Fruit fly (Drosophila melanogaster) Kc167 (cell line): ENCODE data around the gene CG5863.

ENCODE experiments used
- Myc ChIP-seq: fragments of >200 bp; optimal IDR thresholded peaks from 2 replicates; lab custom pipeline; 2017; ENCODE audit warnings: missing external identifiers
- Sin3A ChIP-seq: fragments of >200 bp; optimal IDR thresholded peaks from 2 replicates; lab custom pipeline; 2018; ENCODE audit warnings: missing external identifiers
- h ChIP-seq: fragments of >200 bp; optimal IDR thresholded peaks from 3 replicates; lab custom pipeline; 2018; ENCODE audit warnings: missing external identifiers
- insv ChIP-seq: fragments of >200 bp; optimal IDR thresholded peaks from 3 replicates; lab custom pipeline; 2018; ENCODE audit warnings: missing external identifiers
- psq ChIP-seq: fragments of >200 bp; optimal IDR thresholded peaks from 2 replicates; lab custom pipeline; 2017; ENCODE audit warnings: missing external identifiers
- ttk ChIP-seq: sonication (Bioruptor generic); optimal IDR thresholded peaks from 2 replicates; lab custom pipeline; 2017; ENCODE audit warnings: missing external identifiers

Gene CG5863

DNA sequence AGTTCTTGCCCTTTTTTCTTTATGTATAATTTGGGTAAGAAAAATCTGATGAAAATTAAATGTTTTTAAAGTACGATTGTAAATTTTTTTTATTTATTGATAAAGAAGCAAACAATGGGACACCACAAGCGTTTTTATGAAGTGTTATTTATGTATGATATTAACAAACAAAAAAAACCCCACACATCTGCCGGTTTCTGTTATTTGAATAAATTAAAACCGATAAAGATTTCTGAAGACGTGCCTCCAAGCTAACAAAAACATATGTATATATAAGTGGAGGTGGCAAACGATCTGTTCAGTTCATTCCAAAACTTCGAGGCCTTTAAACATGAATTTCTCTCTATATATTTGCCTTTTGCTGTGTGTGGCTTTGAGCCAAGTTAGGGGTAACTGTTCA lies 2.7 kb downstream of the CG5863 start, which contains the start of gene CG42822:
Gene CG42822, plus strand, starts transcription at position 301 of the 400 bp plus-strand sequence.
- TF ChIP-seq ttk (lab: Kevin White, UChicago), result no peak
- TF ChIP-seq insv (lab: Kevin White, UChicago), result no peak
- TF ChIP-seq h, result no peak
- TF ChIP-seq psq (lab: Kevin White, UChicago), result no peak
- no peak for TF ChIP-seq Myc (lab: Kevin White, UChicago)
- TF ChIP-seq Sin3A (lab: Kevin White, UChicago), result no peak

DNA sequence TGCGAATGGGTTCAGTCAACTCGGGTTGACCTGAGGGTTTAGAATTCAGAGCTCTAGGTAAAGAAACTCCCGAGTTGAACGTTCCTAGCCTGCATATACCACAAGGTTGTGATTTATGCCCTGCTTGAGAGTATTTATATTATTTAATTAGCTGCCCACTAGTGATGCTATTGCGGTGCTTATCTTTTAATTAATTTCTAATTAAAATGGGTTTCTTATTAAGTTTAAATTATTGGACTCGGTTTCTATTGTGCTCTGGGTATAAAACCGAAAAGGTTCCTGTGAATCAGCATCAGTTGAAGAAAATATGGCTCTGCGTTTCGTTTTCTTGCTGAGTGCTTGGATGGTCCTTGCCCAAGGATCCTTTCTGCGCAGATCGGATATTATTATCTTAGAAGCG lies 4.5 kb downstream of the CG5863 start, which contains the start of gene CG5866:
Gene CG5866, plus strand, starts transcription at position 301 of the 400 bp plus-strand sequence.
- TF ChIP-seq insv (lab: Kevin White, UChicago) (no peak), h (no peak), Myc (lab: Kevin White, UChicago) (no peak), psq (lab: Kevin White, UChicago) (no peak), Sin3A (lab: Kevin White, UChicago) (no peak), ttk (lab: Kevin White, UChicago) (no peak)

dm6 chr3R:17417167-17417566 lies 6.3 kb downstream of the CG5863 start, which contains the start of gene CG33333:
TSS of gene CG33333 (plus strand) at chr3R:17417467.
- no peak for TF ChIP-seq insv (lab: Kevin White, UChicago)
- no peak for TF ChIP-seq h
- TF ChIP-seq ttk (lab: Kevin White, UChicago), result no peak
- TF ChIP-seq Sin3A (lab: Kevin White, UChicago), result no peak
- TF ChIP-seq Myc (lab: Kevin White, UChicago), result no peak
- no peak for TF ChIP-seq psq (lab: Kevin White, UChicago)

- TF ChIP-seq ttk (lab: Kevin White, UChicago), result no peak
- TF ChIP-seq Sin3A (lab: Kevin White, UChicago), result no peak
Measured at dm6 chr3R:17418459-17418858, 7.6 kb downstream of the CG5863 start, which contains the start of gene CG42834. TSS of gene CG42834 (plus strand) at chr3R:17418759.

dm6 chr3R:17420338-17420737 lies 9.4 kb downstream of the CG5863 start, which contains the start of gene CG42835:
TSS of gene CG42835 (plus strand) at chr3R:17420638.
- no peak for TF ChIP-seq insv (lab: Kevin White, UChicago)
- TF ChIP-seq ttk (lab: Kevin White, UChicago), result no peak
- no peak for TF ChIP-seq Myc (lab: Kevin White, UChicago)
- no peak for TF ChIP-seq h
- no peak for TF ChIP-seq psq (lab: Kevin White, UChicago)
- TF ChIP-seq Sin3A (lab: Kevin White, UChicago), result no peak

DNA sequence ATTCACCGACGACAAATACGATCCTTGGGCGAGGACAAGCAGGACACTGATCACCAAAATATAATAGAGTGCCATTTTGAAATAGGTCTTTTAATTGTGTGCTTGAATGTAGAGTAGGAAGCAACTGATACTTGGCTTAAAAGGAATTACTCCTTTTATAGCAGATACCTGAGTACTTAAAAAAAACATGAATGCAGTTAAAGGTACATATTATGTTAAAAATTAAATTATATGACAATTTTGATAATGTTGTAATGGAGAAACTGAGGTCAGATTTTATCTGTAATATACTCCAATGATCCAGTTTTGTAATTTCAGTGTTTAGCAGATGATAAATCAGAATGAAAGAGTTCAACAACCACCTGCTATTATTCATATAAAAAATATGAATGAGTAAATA lies 11.2 kb downstream of the CG5863 start, which contains the start of gene CG14332:
Gene CG14332, minus strand, starts transcription at position 101 of the 400 bp plus-strand sequence.
- TF ChIP-seq insv (lab: Kevin White, UChicago), result no peak
- TF ChIP-seq Sin3A (lab: Kevin White, UChicago), result no peak
- no peak for TF ChIP-seq psq (lab: Kevin White, UChicago)
- TF ChIP-seq Myc (lab: Kevin White, UChicago), result no peak
- TF ChIP-seq h, result no peak
- no peak for TF ChIP-seq ttk (lab: Kevin White, UChicago)

DNA sequence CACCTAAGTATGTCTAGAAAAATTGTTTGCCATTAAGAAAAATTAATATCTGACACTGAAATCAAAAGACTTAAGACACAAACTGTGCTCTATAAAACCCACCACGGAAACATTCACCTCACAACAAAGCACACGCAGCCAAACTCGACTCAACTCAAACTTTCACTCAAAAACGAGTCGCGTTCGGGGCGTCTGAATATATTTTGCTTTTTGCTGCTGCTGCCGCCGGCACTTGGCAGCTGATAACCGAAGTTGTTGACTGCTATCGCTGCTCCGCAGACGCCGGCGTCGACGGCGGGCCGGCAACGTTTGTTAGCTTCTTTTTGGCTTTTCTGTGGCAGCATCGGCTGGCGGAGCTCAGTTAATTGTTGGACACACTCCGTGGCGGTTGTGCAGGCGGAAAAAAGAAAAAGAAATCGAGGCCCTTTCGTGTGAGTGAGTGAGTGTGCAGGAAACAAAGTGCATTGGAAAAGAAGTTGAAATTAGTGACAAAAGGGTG lies 14.6 kb downstream of the CG5863 start, which contains the start of gene cysu:
Gene cysu, plus strand, starts transcription at position 352 of the 499 bp plus-strand sequence.
- TF ChIP-seq ttk (lab: Kevin White, UChicago) (no peak), insv (lab: Kevin White, UChicago) (no peak), Sin3A (lab: Kevin White, UChicago) (no peak), psq (lab: Kevin White, UChicago) (no peak), Myc (lab: Kevin White, UChicago) (no peak), h (no peak)

- TF ChIP-seq psq (lab: Kevin White, UChicago) (no peak), h (no peak), Sin3A (lab: Kevin White, UChicago) (no peak), Myc (lab: Kevin White, UChicago) (no peak), ttk (lab: Kevin White, UChicago) (no peak), insv (lab: Kevin White, UChicago) (no peak)
Measured at dm6 chr3R:17426265-17426664, 15.4 kb downstream of the CG5863 start.

DNA sequence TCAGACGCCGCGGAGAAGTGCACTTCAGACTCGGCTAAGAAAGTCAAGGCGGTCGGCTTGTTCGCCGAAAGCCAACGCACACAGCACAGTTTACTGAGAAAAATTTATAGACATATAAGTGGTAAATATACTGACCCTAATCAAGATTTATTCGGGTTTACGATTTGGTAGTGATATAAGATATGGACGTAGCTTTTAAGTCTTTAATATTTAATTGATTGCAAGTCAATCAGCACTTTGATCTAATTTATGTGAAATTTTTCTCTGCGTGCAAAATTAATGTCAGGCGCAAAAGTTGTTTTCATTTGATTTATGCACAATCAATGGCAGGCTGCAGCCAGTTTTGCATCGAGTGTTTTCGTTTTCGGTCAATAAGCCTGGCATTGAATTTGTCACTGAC lies 19.6 kb downstream of the CG5863 start:
- TF ChIP-seq insv (lab: Kevin White, UChicago) (no peak), Myc (lab: Kevin White, UChicago) (no peak), ttk (lab: Kevin White, UChicago) (no peak), Sin3A (lab: Kevin White, UChicago) (no peak), h (no peak), psq (lab: Kevin White, UChicago) (no peak)

DNA sequence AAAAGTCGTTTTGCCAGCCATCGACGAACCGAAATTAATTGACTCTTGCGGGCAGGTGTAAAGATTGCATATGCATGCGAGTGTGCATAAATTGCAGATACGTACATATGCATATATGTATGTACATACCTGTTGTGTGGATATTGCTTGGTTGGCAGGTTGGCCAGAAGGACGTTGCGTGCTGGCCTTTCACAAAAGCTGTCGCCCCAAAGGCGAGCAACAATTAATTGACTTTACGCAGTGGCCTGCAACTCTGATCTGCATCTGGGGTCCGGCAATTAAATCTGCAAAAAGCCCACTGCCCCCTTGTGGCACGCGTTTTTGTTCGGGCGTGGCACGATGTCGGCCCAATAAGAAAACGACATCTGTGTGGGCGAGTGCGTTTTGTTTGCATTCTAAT lies 22.2 kb downstream of the CG5863 start:
- TF ChIP-seq psq (lab: Kevin White, UChicago) (no peak), Myc (lab: Kevin White, UChicago) (no peak), insv (lab: Kevin White, UChicago) (no peak), h (no peak), ttk (lab: Kevin White, UChicago) (no peak), Sin3A (lab: Kevin White, UChicago) (no peak)

dm6 chr3R:17434330-17434729 lies 23.4 kb downstream of the CG5863 start, which contains the start of gene CG44090:
TSS of gene CG44090 (minus strand) at chr3R:17434430.
- TF ChIP-seq psq (lab: Kevin White, UChicago) (no peak), h (no peak), Sin3A (lab: Kevin White, UChicago) (no peak), Myc (lab: Kevin White, UChicago) (no peak), insv (lab: Kevin White, UChicago) (no peak), ttk (lab: Kevin White, UChicago) (no peak)

- TF ChIP-seq Sin3A (lab: Kevin White, UChicago), result no peak
- no peak for TF ChIP-seq h
Measured at dm6 chr3R:17440628-17441027, 29.7 kb downstream of the CG5863 start, which contains the start of gene CG14331. TSS of gene CG14331 (minus strand) at chr3R:17440728.
